Fruit fly (Drosophila melanogaster): ENCODE results near the gene CG43389.

Gene CG43389

DNA sequence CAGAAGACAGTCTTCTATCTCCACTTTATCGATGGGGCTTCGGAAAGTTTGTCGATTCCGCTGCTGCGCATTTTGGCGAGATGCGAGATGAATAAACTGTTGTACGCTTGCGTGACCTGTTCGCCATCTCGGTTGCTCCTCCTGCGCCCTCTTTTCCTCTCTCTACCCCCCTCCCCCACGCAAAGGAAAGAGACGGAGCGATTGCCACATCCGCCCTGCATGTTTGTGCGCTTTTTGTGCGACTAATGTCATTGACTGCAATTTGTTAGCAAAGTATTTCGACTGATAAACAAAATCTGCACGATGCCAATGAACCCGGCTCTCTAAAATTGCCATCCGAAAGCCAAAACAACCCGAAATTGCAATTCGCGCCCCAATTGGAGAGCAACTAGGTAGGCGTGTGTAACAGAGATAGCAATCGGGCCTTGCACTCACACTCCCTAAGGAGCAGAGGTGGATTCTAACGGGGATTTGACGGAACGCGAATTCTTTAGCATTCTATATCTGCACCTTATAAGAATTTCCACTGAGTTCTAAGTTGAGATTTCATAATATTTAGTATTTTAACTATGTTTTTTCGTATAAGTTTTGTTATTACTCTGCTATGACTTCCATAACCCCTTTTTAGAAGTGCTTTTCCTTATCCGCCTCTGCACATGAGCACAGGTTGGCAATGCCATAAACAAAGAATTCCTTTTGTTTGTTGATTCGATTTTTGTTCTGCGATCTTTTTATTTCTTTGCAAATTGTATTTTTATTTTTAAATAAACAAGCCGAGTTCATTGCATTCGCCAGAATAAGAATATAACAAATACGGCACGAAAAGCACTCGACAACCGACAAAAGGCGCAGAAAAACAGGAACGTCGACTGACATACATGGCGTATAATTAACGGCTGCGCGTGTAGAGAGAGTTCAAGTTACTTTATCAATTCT, at the start of gene CG43389:
Gene CG43389 (plus strand): TSS at position 886 of the 936 bp plus-strand sequence.
- TF ChIP-seq EcR (GFP tag; optimal IDR thresholded peaks at IDR 0.05), result peak; percentile 66 to 92
- TF ChIP-seq psq (optimal IDR thresholded peaks at IDR 0.05), result no peak
- no peak for TF ChIP-seq usp (GFP tag; optimal IDR thresholded peaks at IDR 0.05)
- TF ChIP-seq pan (optimal IDR thresholded peaks at IDR 0.05), result no peak
- TF ChIP-seq Dll (optimal IDR thresholded peaks at IDR 0.05), result peak; percentile 24
- TF ChIP-seq CG8478 (optimal IDR thresholded peaks at IDR 0.05), result peak; percentile 57

DNA sequence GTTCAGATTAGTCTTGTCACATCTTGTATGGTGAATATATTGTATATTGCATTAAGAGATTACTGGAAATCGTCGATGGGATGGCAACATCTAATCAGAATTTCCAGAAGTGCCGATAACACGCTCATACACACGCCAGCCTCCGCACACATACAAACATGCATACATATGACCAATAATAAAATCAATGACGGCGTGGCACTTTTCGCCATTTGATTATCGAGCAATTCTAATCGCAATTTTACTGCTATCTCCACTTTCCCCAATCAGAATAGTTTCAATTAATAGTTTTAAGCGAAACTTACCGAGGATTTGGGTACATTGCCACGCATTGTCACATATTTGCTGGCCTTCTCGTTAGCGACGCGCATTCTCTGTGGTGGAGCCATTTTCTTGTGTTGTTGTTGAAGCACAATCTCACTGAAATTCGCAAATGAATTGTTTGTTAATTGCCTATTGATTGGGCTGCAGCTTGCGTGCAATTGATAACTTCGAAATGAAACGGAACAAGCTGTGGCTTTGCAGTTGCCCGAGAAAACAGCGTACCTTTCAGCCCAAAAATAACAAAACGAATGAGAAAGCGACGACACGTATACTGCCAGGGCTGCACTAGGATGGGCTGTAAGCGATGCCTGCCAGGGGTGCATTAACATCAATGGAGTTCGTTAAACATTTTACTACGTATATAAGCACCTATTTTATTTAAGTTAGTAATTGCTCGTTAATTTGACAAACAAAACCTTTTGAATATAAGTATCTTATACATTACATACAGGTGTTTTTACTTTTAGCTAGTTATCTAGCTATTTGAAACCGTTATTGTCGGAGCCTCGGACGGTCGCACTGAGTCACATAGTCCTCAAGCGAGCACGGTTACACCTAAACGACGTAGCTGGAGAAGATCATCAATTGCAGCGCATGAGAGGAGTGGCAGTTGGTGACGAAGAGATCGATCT, 49.1 kb upstream of the CG43389 start, which contains the start of the genes CG32276 and gry:
Gene CG32276 (minus strand): TSS at position 601 of the 956 bp plus-strand sequence.
Gene gry (plus strand): TSS at position 644 of the 956 bp plus-strand sequence.
- TF ChIP-seq psq (optimal IDR thresholded peaks at IDR 0.05) (no peak), pan (optimal IDR thresholded peaks at IDR 0.05) (no peak), Dll (optimal IDR thresholded peaks at IDR 0.05) (no peak), EcR (GFP tag; optimal IDR thresholded peaks at IDR 0.05) (no peak), usp (GFP tag; optimal IDR thresholded peaks at IDR 0.05) (no peak), CG8478 (optimal IDR thresholded peaks at IDR 0.05) (no peak)

DNA sequence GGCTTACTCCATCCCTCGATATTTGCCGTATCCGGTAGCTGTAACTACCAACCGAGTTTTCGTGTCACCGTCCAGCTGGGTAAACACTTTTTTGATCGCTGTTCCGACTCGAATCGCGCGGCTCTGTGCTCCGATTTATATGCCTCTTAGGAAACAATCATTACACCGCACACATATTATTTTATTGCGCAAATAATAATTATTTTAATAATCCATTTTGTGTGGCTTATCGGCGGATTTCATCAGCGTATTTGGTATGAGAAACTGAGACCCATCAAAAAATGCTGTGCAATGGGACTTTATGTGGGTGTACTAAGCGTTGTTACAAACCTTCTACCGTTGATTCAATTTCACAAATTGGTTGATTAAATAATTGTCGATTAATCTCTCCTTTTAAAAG, 44.8 kb upstream of the CG43389 start, which contains the start of gene CG32271:
Gene CG32271 (minus strand): TSS at position 101 of the 400 bp plus-strand sequence.
- TF ChIP-seq pan (optimal IDR thresholded peaks at IDR 0.05) (no peak), CG8478 (optimal IDR thresholded peaks at IDR 0.05) (no peak), psq (optimal IDR thresholded peaks at IDR 0.05) (no peak), EcR (GFP tag; optimal IDR thresholded peaks at IDR 0.05) (no peak), Dll (optimal IDR thresholded peaks at IDR 0.05) (no peak), usp (GFP tag; optimal IDR thresholded peaks at IDR 0.05) (no peak)

dm6 chr3L:3204348-3204747, 43.5 kb upstream of the CG43389 start, which contains the start of gene CG33159:
TSS of gene CG33159 (minus strand) at chr3L:3204448.
- no peak for TF ChIP-seq pan (optimal IDR thresholded peaks at IDR 0.05)
- TF ChIP-seq CG8478 (optimal IDR thresholded peaks at IDR 0.05), result no peak
- no peak for TF ChIP-seq usp (GFP tag; optimal IDR thresholded peaks at IDR 0.05)
- no peak for TF ChIP-seq psq (optimal IDR thresholded peaks at IDR 0.05)
- TF ChIP-seq EcR (GFP tag; optimal IDR thresholded peaks at IDR 0.05), result no peak
- TF ChIP-seq Dll (optimal IDR thresholded peaks at IDR 0.05), result no peak

DNA sequence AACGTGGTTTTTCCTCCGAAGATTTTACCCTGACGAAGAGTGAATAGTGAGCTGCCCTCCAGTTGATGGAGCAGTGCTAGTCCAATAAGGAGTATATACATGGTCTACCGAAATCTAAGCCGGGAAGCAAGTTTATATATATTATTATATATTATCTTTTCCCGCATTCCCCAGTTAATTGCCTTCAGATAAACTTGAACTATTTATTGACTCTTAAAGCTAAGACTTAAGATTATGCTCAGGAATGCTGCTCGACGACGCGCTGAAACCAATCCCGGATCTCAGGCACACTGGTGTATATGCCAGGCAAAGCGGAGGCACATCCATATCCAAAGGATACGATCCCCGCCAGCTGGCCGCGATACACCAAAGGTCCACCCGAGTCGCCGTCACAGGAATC, 42.5 kb upstream of the CG43389 start, which contains the start of gene CG32277:
Gene CG32277 (minus strand): TSS at position 101 of the 400 bp plus-strand sequence.
- TF ChIP-seq Dll (optimal IDR thresholded peaks at IDR 0.05), result no peak
- TF ChIP-seq pan (optimal IDR thresholded peaks at IDR 0.05), result no peak
- TF ChIP-seq usp (GFP tag; optimal IDR thresholded peaks at IDR 0.05), result no peak
- TF ChIP-seq psq (optimal IDR thresholded peaks at IDR 0.05), result no peak
- no peak for TF ChIP-seq CG8478 (optimal IDR thresholded peaks at IDR 0.05)
- TF ChIP-seq EcR (GFP tag; optimal IDR thresholded peaks at IDR 0.05), result no peak

DNA sequence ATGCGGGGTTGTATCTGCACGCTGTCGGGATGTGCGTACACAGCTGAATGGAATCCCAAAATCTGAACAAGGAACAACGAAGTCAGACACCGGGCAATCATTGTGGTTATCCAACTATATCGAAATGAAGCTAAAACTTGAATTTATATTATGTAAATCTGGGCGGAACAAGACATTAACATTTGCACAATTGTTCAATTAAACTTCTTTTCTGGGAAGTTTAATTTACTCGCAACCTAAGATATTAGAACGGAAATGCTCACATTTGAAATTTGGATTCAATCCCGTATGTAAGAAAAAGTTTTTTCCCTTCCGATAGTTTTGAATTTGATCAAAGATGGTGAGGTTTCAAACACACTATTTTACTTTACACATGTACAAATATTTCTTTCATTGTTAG, 41.6 kb upstream of the CG43389 start, which contains the start of gene CG33160:
Gene CG33160 (minus strand): TSS at position 101 of the 400 bp plus-strand sequence.
- TF ChIP-seq pan (optimal IDR thresholded peaks at IDR 0.05) (no peak), usp (GFP tag; optimal IDR thresholded peaks at IDR 0.05) (no peak), Dll (optimal IDR thresholded peaks at IDR 0.05) (no peak), EcR (GFP tag; optimal IDR thresholded peaks at IDR 0.05) (no peak), CG8478 (optimal IDR thresholded peaks at IDR 0.05) (no peak), psq (optimal IDR thresholded peaks at IDR 0.05) (no peak)

DNA sequence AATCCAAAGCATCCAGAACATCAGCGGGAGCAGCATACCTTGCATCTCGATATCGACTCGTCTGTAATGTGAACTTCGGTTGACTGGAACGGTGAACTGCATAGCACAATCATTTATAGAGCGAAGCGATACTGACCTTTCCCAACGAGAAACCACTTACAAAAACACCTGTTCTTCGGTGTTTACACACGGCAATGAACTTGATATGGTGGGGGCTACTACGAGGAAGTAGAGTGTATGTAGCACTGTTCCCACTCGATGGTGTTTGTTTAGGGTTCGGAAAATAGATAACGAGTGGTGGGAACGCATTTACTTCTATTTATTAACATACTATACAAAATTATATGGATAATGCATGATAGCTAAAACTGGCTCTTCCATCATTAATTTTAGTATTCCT, 38.9 kb upstream of the CG43389 start, which contains the start of the genes CG32269 and CG32270:
Gene CG32269 (minus strand): TSS at position 91 of the 400 bp plus-strand sequence.
Gene CG32270 (minus strand): TSS at position 91 of the 400 bp plus-strand sequence.
- TF ChIP-seq psq (optimal IDR thresholded peaks at IDR 0.05) (no peak), pan (optimal IDR thresholded peaks at IDR 0.05) (no peak), Dll (optimal IDR thresholded peaks at IDR 0.05) (no peak), EcR (GFP tag; optimal IDR thresholded peaks at IDR 0.05) (no peak), CG8478 (optimal IDR thresholded peaks at IDR 0.05) (no peak), usp (GFP tag; optimal IDR thresholded peaks at IDR 0.05) (no peak)

- TF ChIP-seq usp (GFP tag; optimal IDR thresholded peaks at IDR 0.05) (no peak), CG8478 (optimal IDR thresholded peaks at IDR 0.05) (no peak), EcR (GFP tag; optimal IDR thresholded peaks at IDR 0.05) (no peak), psq (optimal IDR thresholded peaks at IDR 0.05) (no peak), pan (optimal IDR thresholded peaks at IDR 0.05) (no peak), Dll (optimal IDR thresholded peaks at IDR 0.05) (no peak)
Measured at dm6 chr3L:3218859-3219258, 29.0 kb upstream of the CG43389 start, which contains the start of the genes hob and nSMase. TSS of gene hob (minus strand) at chr3L:3218920. TSS of gene nSMase (plus strand) at chr3L:3219156.

DNA sequence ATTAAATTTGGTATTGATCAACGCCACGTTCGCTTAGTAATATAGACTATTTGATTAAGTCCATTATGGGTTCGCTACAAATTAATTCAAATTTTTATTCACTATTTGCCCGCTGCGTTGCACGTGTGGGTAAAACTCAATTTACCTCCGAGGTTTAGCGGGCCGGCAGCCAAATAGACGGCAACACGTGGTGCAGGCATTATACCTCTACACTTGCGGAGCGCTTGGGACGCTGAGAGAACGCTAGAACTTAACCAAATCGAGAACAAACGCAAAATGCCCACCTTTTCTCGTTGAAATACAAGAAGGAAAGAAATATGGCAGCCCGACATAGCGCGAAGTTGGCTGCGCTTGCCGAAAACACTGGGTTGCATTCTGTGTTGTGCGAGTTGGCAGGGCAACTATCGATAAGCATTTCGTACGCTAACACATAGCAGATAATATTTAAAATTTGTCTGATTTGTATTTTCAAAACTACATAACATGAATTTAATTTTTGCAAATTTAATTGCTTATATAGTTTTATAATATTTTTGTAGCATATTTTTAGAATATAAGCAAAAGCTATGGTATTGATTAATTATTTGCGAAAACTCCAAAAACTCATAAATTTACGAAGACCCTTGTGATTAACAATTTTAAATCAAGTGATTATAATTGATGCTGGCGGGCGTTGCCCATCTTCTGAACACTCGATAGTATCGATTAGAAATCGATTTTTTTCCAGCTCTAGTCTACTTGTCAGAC, 25.0 kb upstream of the CG43389 start, which contains the start of the genes RpL28 and eIF1:
Gene RpL28 (minus strand): TSS at position 318 of the 747 bp plus-strand sequence.
Gene eIF1 (plus strand): TSS at position 699 of the 747 bp plus-strand sequence.
- TF ChIP-seq EcR (GFP tag; optimal IDR thresholded peaks at IDR 0.05) (no peak), psq (optimal IDR thresholded peaks at IDR 0.05) (no peak), usp (GFP tag; optimal IDR thresholded peaks at IDR 0.05) (no peak), pan (optimal IDR thresholded peaks at IDR 0.05) (no peak), CG8478 (optimal IDR thresholded peaks at IDR 0.05) (no peak), Dll (optimal IDR thresholded peaks at IDR 0.05) (no peak)

DNA sequence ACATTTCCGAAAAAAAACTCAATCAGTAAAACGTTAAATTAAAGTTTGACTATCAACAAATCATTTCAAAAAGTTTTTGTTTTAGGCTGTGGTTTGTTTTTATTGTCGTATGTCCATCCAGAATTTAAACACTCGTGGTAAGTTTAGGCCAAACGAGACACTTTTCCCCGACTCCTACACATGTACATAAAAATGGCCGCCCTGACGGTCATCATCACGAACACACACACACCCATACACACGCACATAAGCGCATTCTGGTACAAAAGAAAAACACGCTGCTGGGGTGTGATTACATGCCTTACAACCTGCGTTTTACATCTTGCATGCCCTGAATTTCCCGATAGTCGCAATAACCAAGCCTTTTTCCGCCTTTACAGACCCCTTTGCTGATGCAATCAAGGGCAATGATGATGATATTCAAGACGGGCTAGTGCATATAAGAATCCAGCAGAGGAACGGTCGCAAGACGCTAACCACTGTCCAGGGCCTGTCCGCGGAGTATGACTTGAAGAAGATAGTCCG, 24.4 kb upstream of the CG43389 start:
- no peak for TF ChIP-seq usp (GFP tag; optimal IDR thresholded peaks at IDR 0.05)
- no peak for TF ChIP-seq pan (optimal IDR thresholded peaks at IDR 0.05)
- TF ChIP-seq EcR (GFP tag; optimal IDR thresholded peaks at IDR 0.05), result no peak
- TF ChIP-seq CG8478 (optimal IDR thresholded peaks at IDR 0.05), result no peak
- TF ChIP-seq Dll (optimal IDR thresholded peaks at IDR 0.05), result no peak
- TF ChIP-seq psq (optimal IDR thresholded peaks at IDR 0.05), result no peak

All from whole organism.